Worm (Caenorhabditis elegans) whole organism, L2 larva: ENCODE measurements around the gene Y47C4A.1.
A peak's percentile ranks its signal among the peaks of the same experiment; 100 is the strongest.
"Not testable (repeated sequence)": the region's sequence is repeated elsewhere in the genome, so short reads cannot be mapped to it uniquely, and the experiment has no call there.

Experiments used
- C34F6.9 ChIP-seq: fragments of 150-350 bp; optimal IDR thresholded peaks from 2 replicates; lab custom pipeline; 2014; ENCODE audit warnings: missing biosample characterization, missing genetic modification characterization
- F13H6.1 ChIP-seq: sonication (generic microtip); optimal IDR thresholded peaks from 2 replicates; lab custom pipeline; 2016; ENCODE audit warnings: missing genetic modification characterization, missing compliant biosample characterization
- R02D3.7 ChIP-seq: fragments of 150-350 bp; optimal IDR thresholded peaks from 2 replicates; lab custom pipeline; 2014; ENCODE audit warnings: missing biosample characterization, missing genetic modification characterization
- Y55F3AM.14 ChIP-seq: fragments of 200-800 bp; sonication (Bioruptor generic); optimal IDR thresholded peaks from 2 replicates; lab custom pipeline; 2018; ENCODE audit warnings: mild to moderate bottlenecking, missing genetic modification characterization, missing compliant biosample characterization
- ZK546.5 ChIP-seq: sonication (generic microtip); optimal IDR thresholded peaks from 2 replicates; lab custom pipeline; 2017; ENCODE audit warnings: missing biosample characterization, missing genetic modification characterization
- alr-1 ChIP-seq: fragments of 150-350 bp; optimal IDR thresholded peaks from 2 replicates; lab custom pipeline; 2014; ENCODE audit warnings: missing biosample characterization, missing genetic modification characterization
- aly-2 ChIP-seq: fragments of 150-350 bp; optimal IDR thresholded peaks from 2 replicates; lab custom pipeline; 2014; ENCODE audit warnings: missing biosample characterization, missing genetic modification characterization
- ama-1 ChIP-seq: fragments of 150-350 bp; optimal IDR thresholded peaks from 2 replicates; lab custom pipeline; 2018; ENCODE audit warnings: inconsistent platforms
- blmp-1 ChIP-seq: sonication (generic microtip); optimal IDR thresholded peaks from 2 replicates; lab custom pipeline; 2017; ENCODE audit warnings: missing genetic modification characterization, mild to moderate bottlenecking, missing compliant biosample characterization, antibody characterized with exemption, moderate library complexity; ENCODE audit not compliant: insufficient read depth
- ceh-16 ChIP-seq: fragments of 150-350 bp; optimal IDR thresholded peaks from 2 replicates; lab custom pipeline; 2014; ENCODE audit warnings: missing biosample characterization, missing genetic modification characterization
- ceh-82 ChIP-seq: fragments of 150-350 bp; optimal IDR thresholded peaks from 2 replicates; lab custom pipeline; 2014; ENCODE audit warnings: missing biosample characterization, missing genetic modification characterization
- crh-2 ChIP-seq: sonication (generic microtip); optimal IDR thresholded peaks from 2 replicates; lab custom pipeline; 2017; ENCODE audit warnings: missing biosample characterization, missing genetic modification characterization
- dmd-4 ChIP-seq: sonication (generic microtip); optimal IDR thresholded peaks from 2 replicates; lab custom pipeline; 2017; ENCODE audit warnings: missing biosample characterization, missing genetic modification characterization
- elt-1 ChIP-seq: fragments of 150-350 bp; optimal IDR thresholded peaks from 2 replicates; lab custom pipeline; 2014; ENCODE audit warnings: missing biosample characterization, missing genetic modification characterization
- elt-3 ChIP-seq: sonication (generic microtip); optimal IDR thresholded peaks from 2 replicates; lab custom pipeline; 2017; ENCODE audit warnings: missing biosample characterization, missing genetic modification characterization
- fos-1 ChIP-seq: fragments of 150-350 bp; optimal IDR thresholded peaks from 2 replicates; lab custom pipeline; 2014; ENCODE audit warnings: missing biosample characterization, missing genetic modification characterization
- gmeb-1 ChIP-seq: fragments of 150-350 bp; optimal IDR thresholded peaks from 2 replicates; lab custom pipeline; 2014; ENCODE audit warnings: missing biosample characterization, missing genetic modification characterization
- lin-11 ChIP-seq: fragments of 150-350 bp; sonication (generic microtip); optimal IDR thresholded peaks from 2 replicates; lab custom pipeline; 2014; ENCODE audit warnings: missing biosample characterization, missing genetic modification characterization, inconsistent platforms, mixed read lengths
- lin-39 ChIP-seq: fragments of 150-350 bp; optimal IDR thresholded peaks from 2 replicates; lab custom pipeline; 2014; ENCODE audit warnings: missing biosample characterization, missing genetic modification reagents, missing genetic modification characterization
- lsy-2 ChIP-seq, 2 experiments: fragments of 150-350 bp in 1 of 2; sonication (generic microtip) in 1 of 2; optimal IDR thresholded peaks; 2 replicates each; lab custom pipeline; 2014 to 2017; ENCODE audit warnings: missing biosample characterization in 2 of 2, missing genetic modification characterization in 2 of 2
- mab-5 ChIP-seq: fragments of 150-350 bp; optimal IDR thresholded peaks from 2 replicates; lab custom pipeline; 2014; ENCODE audit warnings: missing biosample characterization, missing genetic modification characterization
- mbf-1 ChIP-seq: sonication (generic microtip); optimal IDR thresholded peaks from 2 replicates; lab custom pipeline; 2017; ENCODE audit warnings: missing biosample characterization, missing genetic modification characterization
- mdl-1 ChIP-seq, 2 experiments: fragments of 150-350 bp in 1 of 2; sonication (generic microtip) in 1 of 2; optimal IDR thresholded peaks; 2 replicates each; lab custom pipeline; 2017; ENCODE audit warnings: missing biosample characterization in 2 of 2, missing genetic modification characterization in 2 of 2
- nhr-10 ChIP-seq: sonication (generic microtip); optimal IDR thresholded peaks from 2 replicates; lab custom pipeline; 2017; ENCODE audit warnings: missing biosample characterization, missing genetic modification characterization
- nhr-11 ChIP-seq: fragments of 150-350 bp; optimal IDR thresholded peaks from 2 replicates; lab custom pipeline; 2014; ENCODE audit warnings: missing biosample characterization, missing genetic modification characterization
- nhr-12 ChIP-seq: fragments of 150-350 bp; optimal IDR thresholded peaks from 2 replicates; lab custom pipeline; 2014; ENCODE audit warnings: missing biosample characterization, missing genetic modification characterization
- nhr-129 ChIP-seq: fragments of 150-350 bp; optimal IDR thresholded peaks from 2 replicates; lab custom pipeline; 2014; ENCODE audit warnings: missing biosample characterization, missing genetic modification characterization
- nhr-21 ChIP-seq: fragments of 150-350 bp; optimal IDR thresholded peaks from 2 replicates; lab custom pipeline; 2014; ENCODE audit warnings: missing biosample characterization, missing genetic modification characterization
- nhr-237 ChIP-seq: fragments of 150-350 bp; optimal IDR thresholded peaks from 2 replicates; lab custom pipeline; 2014; ENCODE audit warnings: missing biosample characterization, missing genetic modification characterization
- nhr-6 ChIP-seq: fragments of 150-350 bp; optimal IDR thresholded peaks from 2 replicates; lab custom pipeline; 2014; ENCODE audit warnings: missing biosample characterization, missing genetic modification characterization
- nhr-77 ChIP-seq: fragments of 150-350 bp; optimal IDR thresholded peaks from 2 replicates; lab custom pipeline; 2014; ENCODE audit warnings: missing biosample characterization, missing genetic modification characterization
- peb-1 ChIP-seq: fragments of 150-350 bp; optimal IDR thresholded peaks from 2 replicates; lab custom pipeline; 2014; ENCODE audit warnings: missing biosample characterization, missing genetic modification characterization
- skn-1 ChIP-seq: sonication (generic microtip); optimal IDR thresholded peaks from 2 replicates; lab custom pipeline; 2017; ENCODE audit warnings: missing biosample characterization, missing genetic modification characterization
- sma-3 ChIP-seq: sonication (generic microtip); optimal IDR thresholded peaks from 2 replicates; lab custom pipeline; 2016; ENCODE audit warnings: missing genetic modification reagents, missing genetic modification characterization, missing compliant biosample characterization
- sma-9 ChIP-seq, 2 experiments: fragments of 150-350 bp in 1 of 2; sonication (generic microtip) in 1 of 2; optimal IDR thresholded peaks; 2 replicates each; lab custom pipeline; 2014 to 2016; ENCODE audit warnings: missing genetic modification characterization in 2 of 2, mild to moderate bottlenecking in 1 of 2, missing biosample characterization in 1 of 2, missing compliant biosample characterization in 1 of 2, missing genetic modification reagents in 1 of 2, moderate library complexity in 1 of 2
- snpc-4 ChIP-seq: fragments of 150-350 bp; optimal IDR thresholded peaks from 2 replicates; lab custom pipeline; 2014; ENCODE audit warnings: missing biosample characterization, missing genetic modification characterization
- unc-39 ChIP-seq: fragments of 150-350 bp; optimal IDR thresholded peaks from 2 replicates; lab custom pipeline; 2014; ENCODE audit warnings: missing biosample characterization, missing genetic modification characterization
- unc-62 ChIP-seq: fragments of 150-350 bp; optimal IDR thresholded peaks from 2 replicates; lab custom pipeline; 2014; ENCODE audit warnings: missing biosample characterization, missing genetic modification reagents, missing genetic modification characterization
- zag-1 ChIP-seq: fragments of 150-350 bp; optimal IDR thresholded peaks from 2 replicates; lab custom pipeline; 2014; ENCODE audit warnings: missing biosample characterization, missing genetic modification characterization
- ztf-1 ChIP-seq: fragments of 200-800 bp; sonication (Bioruptor generic); conservative IDR thresholded peaks from 2 replicates; pipeline ENCODE4 v1.3.6; 2022; ENCODE audit warnings: missing genetic modification characterization, missing compliant biosample characterization
- ztf-11 ChIP-seq: sonication (generic microtip); optimal IDR thresholded peaks from 2 replicates; lab custom pipeline; 2017; ENCODE audit warnings: missing biosample characterization, missing genetic modification characterization
- ztf-4 ChIP-seq: fragments of 150-350 bp; optimal IDR thresholded peaks from 2 replicates; lab custom pipeline; 2014; ENCODE audit warnings: missing biosample characterization, missing genetic modification characterization

Y47C4A.1 gene

DNA sequence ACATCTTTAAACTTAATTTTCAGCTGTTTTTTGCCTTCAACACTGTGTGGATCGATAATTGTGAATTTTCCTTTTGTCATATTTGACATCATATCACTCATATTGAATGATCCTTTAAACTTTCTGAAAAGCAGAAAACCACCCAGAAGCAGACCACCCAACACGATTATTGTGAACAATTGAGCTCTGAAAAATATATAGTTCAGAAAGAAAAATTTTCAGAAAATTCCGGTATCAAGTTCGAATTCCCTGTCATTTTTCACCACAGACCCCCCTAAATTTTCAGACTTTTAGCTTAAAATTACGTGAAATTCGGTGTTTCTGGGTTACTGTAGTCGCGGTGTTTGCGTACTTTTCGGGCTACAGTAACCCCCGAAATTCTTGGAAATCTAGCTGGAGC, at the start of gene Y47C4A.1:
Gene Y47C4A.1, minus strand, starts transcription at position 101 of the 400 bp plus-strand sequence.
- TF ChIP-seq sma-9 (GFP tag; optimal IDR thresholded peaks at IDR 0.05; lab: Kevin White, UChicago); sma-9 (tag; optimal IDR thresholded peaks at IDR 0.05; lab: Kevin White, UChicago); lin-39 (tag; lab: Kevin White, UChicago); aly-2 (tag; lab: Kevin White, UChicago): not testable (repeated sequence)

- TF ChIP-seq ztf-11 (tag; lab: Kevin White, UChicago): no peak
- no peak for TF ChIP-seq dmd-4 (tag; lab: Kevin White, UChicago)
- no peak for TF ChIP-seq F13H6.1 (tag; lab: Kevin White, UChicago)
Measured at ce11 chrX:334452-334851, 48.4 kb upstream of the Y47C4A.1 start.

ce11 chrX:332643-333042, 46.6 kb upstream of the Y47C4A.1 start:
- TF ChIP-seq nhr-11 (tag; lab: Kevin White, UChicago) (no peak), ztf-4 (tag; lab: Kevin White, UChicago) (no peak), ceh-82 (tag; lab: Kevin White, UChicago) (no peak), gmeb-1 (tag; lab: Kevin White, UChicago) (no peak), ztf-1 (GFP tag; lab: Robert Waterston, UW) (no peak), lin-11 (no peak), C34F6.9 (tag; lab: Kevin White, UChicago) (no peak), nhr-10 (tag; lab: Kevin White, UChicago) (no peak), R02D3.7 (tag; lab: Kevin White, UChicago) (no peak), mbf-1 (no peak), Y55F3AM.14 (no peak), mdl-1 (tag; optimal IDR thresholded peaks at IDR 0.05; lab: Kevin White, UChicago) (no peak)

ce11 chrX:328736-329135, 42.7 kb upstream of the Y47C4A.1 start:
- TF ChIP-seq ZK546.5 (tag; lab: Kevin White, UChicago) (no peak), nhr-237 (tag; lab: Kevin White, UChicago) (no peak), nhr-12 (tag; lab: Kevin White, UChicago) (no peak), elt-3 (tag; lab: Kevin White, UChicago) (no peak), lin-11 (no peak), nhr-6 (tag; lab: Kevin White, UChicago) (no peak), blmp-1 (tag; lab: Kevin White, UChicago) (no peak), ceh-16 (tag; lab: Kevin White, UChicago) (no peak), unc-39 (tag; lab: Kevin White, UChicago) (no peak), dmd-4 (tag; lab: Kevin White, UChicago) (no peak), mbf-1 (no peak), mab-5 (tag; lab: Kevin White, UChicago) (no peak), mdl-1 (tag; optimal IDR thresholded peaks at IDR 0.05; lab: Kevin White, UChicago) (no peak), ztf-11 (tag; lab: Kevin White, UChicago) (no peak), ztf-1 (GFP tag; lab: Robert Waterston, UW) (no peak), snpc-4 (tag; lab: Kevin White, UChicago) (no peak)

DNA sequence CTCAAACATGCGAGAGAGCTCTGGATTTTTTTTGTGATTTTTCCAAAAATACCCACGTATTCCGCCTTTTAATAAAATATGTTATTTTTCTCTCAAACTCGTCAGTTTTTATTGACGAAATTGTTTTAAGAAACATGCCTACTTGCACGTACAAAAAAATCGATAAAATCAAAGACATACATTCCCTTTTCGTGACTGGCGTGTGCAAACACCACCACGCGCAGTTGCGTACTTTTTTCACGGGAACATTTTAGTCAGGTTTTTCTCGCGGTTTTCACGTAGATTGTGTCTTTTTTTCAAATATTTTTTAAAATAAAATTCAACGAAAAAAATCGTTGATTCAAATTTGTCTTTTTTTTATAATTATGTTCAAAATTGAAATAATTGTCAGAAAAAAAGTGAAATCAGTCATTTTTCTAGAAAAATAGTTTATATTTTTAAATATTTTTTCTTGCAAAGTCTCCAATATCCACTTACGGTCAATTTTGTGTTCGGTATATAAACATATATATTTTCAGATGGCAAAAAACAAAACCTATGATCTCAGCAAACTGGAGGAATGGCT, 39.7 kb upstream of the Y47C4A.1 start, which contains the start of gene M02E1.1:
Gene M02E1.1, plus strand, starts transcription at position 515 of the 565 bp plus-strand sequence.
- TF ChIP-seq lsy-2 (tag; optimal IDR thresholded peaks at IDR 0.05; lab: Kevin White, UChicago) (peak in 1 of 2 experiments; percentile 48), nhr-77 (tag; lab: Kevin White, UChicago) (no peak), nhr-10 (tag; lab: Kevin White, UChicago) (no peak), sma-3 (GFP tag; lab: Kevin White, UChicago) (no peak), zag-1 (tag; lab: Kevin White, UChicago) (no peak), fos-1 (tag; lab: Kevin White, UChicago) (peak; percentile 40), nhr-129 (tag; lab: Kevin White, UChicago) (peak; percentile 32), nhr-12 (tag; lab: Kevin White, UChicago) (no peak), nhr-6 (tag; lab: Kevin White, UChicago) (no peak), Y55F3AM.14 (no peak), ZK546.5 (tag; lab: Kevin White, UChicago) (no peak), peb-1 (tag; lab: Kevin White, UChicago) (no peak), nhr-11 (tag; lab: Kevin White, UChicago) (no peak), ztf-4 (tag; lab: Kevin White, UChicago) (no peak), ceh-16 (tag; lab: Kevin White, UChicago) (no peak), mdl-1 (tag; optimal IDR thresholded peaks at IDR 0.05; lab: Kevin White, UChicago) (no peak), blmp-1 (tag; lab: Kevin White, UChicago) (no peak), ama-1 (lab: Kevin White, UChicago) (no peak), ztf-1 (GFP tag; lab: Robert Waterston, UW) (no peak), unc-62 (no peak), nhr-21 (no peak), alr-1 (tag; lab: Kevin White, UChicago) (no peak), F13H6.1 (tag; lab: Kevin White, UChicago) (peak; percentile 8), unc-39 (tag; lab: Kevin White, UChicago) (no peak), crh-2 (tag; lab: Kevin White, UChicago) (peak; percentile 26), sma-9 (GFP tag; optimal IDR thresholded peaks at IDR 0.05; lab: Kevin White, UChicago) (no peak), sma-9 (tag; optimal IDR thresholded peaks at IDR 0.05; lab: Kevin White, UChicago) (no peak), lin-39 (tag; lab: Kevin White, UChicago) (no peak), lin-11 (no peak), gmeb-1 (tag; lab: Kevin White, UChicago) (peak; percentile 24), nhr-237 (tag; lab: Kevin White, UChicago) (no peak), skn-1 (no peak), elt-1 (no peak)
